Worm (Caenorhabditis elegans): ENCODE data around the gene fbxa-220.

Gene fbxa-220

ce11 chrIII:11484139-11484590, at the start of gene fbxa-220:
Gene fbxa-220 (minus strand): TSS chrIII:11484189.
- TF ChIP-seq peb-1 (tag; optimal IDR thresholded peaks at IDR 0.05), result no peak
- no peak for TF ChIP-seq sma-3 (GFP tag; optimal IDR thresholded peaks at IDR 0.05)
- no peak for TF ChIP-seq snpc-4 (tag; optimal IDR thresholded peaks at IDR 0.05)
- no peak for TF ChIP-seq nhr-11 (tag; optimal IDR thresholded peaks at IDR 0.05)
- TF ChIP-seq R02D3.7 (tag; optimal IDR thresholded peaks at IDR 0.05), result no peak

- TF ChIP-seq lsy-2 (tag; optimal IDR thresholded peaks at IDR 0.05) (peak in 1 of 2 experiments; percentile 42), lin-11 (tag; optimal IDR thresholded peaks at IDR 0.05) (no peak), unc-55 (GFP tag; optimal IDR thresholded peaks at IDR 0.05) (peak; percentile 48), C34F6.9 (tag; optimal IDR thresholded peaks at IDR 0.05) (peak; percentile 5), nhr-23 (tag; optimal IDR thresholded peaks at IDR 0.05) (no peak), unc-39 (tag; optimal IDR thresholded peaks at IDR 0.05) (no peak), nhr-6 (tag; optimal IDR thresholded peaks at IDR 0.05) (no peak), fos-1 (tag; optimal IDR thresholded peaks at IDR 0.05) (no peak), gmeb-1 (tag; optimal IDR thresholded peaks at IDR 0.05) (peak; percentile 54)
These were observed 42.4 kb upstream of the fbxa-220 start, which contains the start of gene xpb-1 for ce11 chrIII:11526396-11526795. Gene xpb-1 (plus strand): TSS chrIII:11526657.

DNA sequence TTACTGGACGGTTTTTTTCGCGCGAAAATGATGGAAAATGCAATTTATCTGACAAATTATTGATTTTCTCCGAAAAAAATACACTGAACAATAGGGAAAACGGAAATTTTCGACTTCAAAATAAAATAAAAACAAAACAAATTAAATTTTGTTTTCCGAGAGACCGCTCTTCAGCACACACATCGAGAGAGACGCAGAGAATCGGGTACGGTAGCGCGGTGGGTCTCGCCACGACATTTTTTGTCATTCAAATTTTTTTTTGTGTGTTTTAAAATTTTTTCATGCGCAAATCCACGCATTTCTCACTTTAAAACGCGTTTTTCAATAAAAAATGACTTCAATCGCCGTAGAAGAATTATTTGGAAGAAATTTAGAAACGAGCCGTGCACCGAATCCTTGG, 40.1 kb upstream of the fbxa-220 start:
- TF ChIP-seq nhr-6 (tag; optimal IDR thresholded peaks at IDR 0.05) (no peak), nhr-25 (tag; optimal IDR thresholded peaks at IDR 0.05) (no peak), nhr-12 (tag; optimal IDR thresholded peaks at IDR 0.05) (no peak), nhr-129 (tag; optimal IDR thresholded peaks at IDR 0.05) (no peak), skn-1 (tag; optimal IDR thresholded peaks at IDR 0.05) (no peak), peb-1 (tag; optimal IDR thresholded peaks at IDR 0.05) (no peak), ztf-11 (tag; optimal IDR thresholded peaks at IDR 0.05) (no peak), snpc-4 (tag; optimal IDR thresholded peaks at IDR 0.05) (no peak), sma-3 (GFP tag; optimal IDR thresholded peaks at IDR 0.05) (no peak), mbf-1 (tag; optimal IDR thresholded peaks at IDR 0.05) (no peak), alr-1 (tag; optimal IDR thresholded peaks at IDR 0.05) (no peak), ZK546.5 (tag; optimal IDR thresholded peaks at IDR 0.05) (no peak), mdl-1 (tag; optimal IDR thresholded peaks at IDR 0.05) (no peak), dmd-4 (tag; optimal IDR thresholded peaks at IDR 0.05) (no peak), lin-13 (GFP tag; optimal IDR thresholded peaks at IDR 0.05) (no peak), gmeb-1 (tag; optimal IDR thresholded peaks at IDR 0.05) (no peak), nhr-237 (tag; optimal IDR thresholded peaks at IDR 0.05) (no peak)

ce11 chrIII:11523504-11524025, 39.6 kb upstream of the fbxa-220 start, which contains the start of the genes Y66D12A.16 and such-1:
Gene Y66D12A.16 (plus strand): TSS chrIII:11523554.
Gene such-1 (minus strand): TSS chrIII:11523759.
- TF ChIP-seq mdl-1 (tag; optimal IDR thresholded peaks at IDR 0.05), result no peak
- no peak for TF ChIP-seq ceh-82 (tag; optimal IDR thresholded peaks at IDR 0.05)
- no peak for TF ChIP-seq lin-11 (tag; optimal IDR thresholded peaks at IDR 0.05)

- TF ChIP-seq nhr-129 (tag; optimal IDR thresholded peaks at IDR 0.05), result no peak
- no peak for TF ChIP-seq sem-4 (tag; optimal IDR thresholded peaks at IDR 0.05)
- TF ChIP-seq lin-39 (tag; optimal IDR thresholded peaks at IDR 0.05), result no peak
- no peak for TF ChIP-seq mbf-1 (tag; optimal IDR thresholded peaks at IDR 0.05)
- TF ChIP-seq sma-3 (GFP tag; optimal IDR thresholded peaks at IDR 0.05), result no peak
- TF ChIP-seq snpc-4 (tag; optimal IDR thresholded peaks at IDR 0.05), result no peak
- TF ChIP-seq F13H6.1 (tag; optimal IDR thresholded peaks at IDR 0.05), result no peak
- no peak for TF ChIP-seq Y55F3AM.14 (GFP tag; optimal IDR thresholded peaks at IDR 0.05)
- TF ChIP-seq ztf-11 (tag; optimal IDR thresholded peaks at IDR 0.05), result no peak
- TF ChIP-seq elt-3 (tag; optimal IDR thresholded peaks at IDR 0.05), result no peak
- no peak for TF ChIP-seq nhr-6 (tag; optimal IDR thresholded peaks at IDR 0.05)
- TF ChIP-seq mab-5 (tag; optimal IDR thresholded peaks at IDR 0.05), result no peak
- no peak for TF ChIP-seq nhr-11 (tag; optimal IDR thresholded peaks at IDR 0.05)
- TF ChIP-seq ZK546.5 (tag; optimal IDR thresholded peaks at IDR 0.05), result no peak
These were observed 26.8 kb upstream of the fbxa-220 start for ce11 chrIII:11510826-11511225.

DNA sequence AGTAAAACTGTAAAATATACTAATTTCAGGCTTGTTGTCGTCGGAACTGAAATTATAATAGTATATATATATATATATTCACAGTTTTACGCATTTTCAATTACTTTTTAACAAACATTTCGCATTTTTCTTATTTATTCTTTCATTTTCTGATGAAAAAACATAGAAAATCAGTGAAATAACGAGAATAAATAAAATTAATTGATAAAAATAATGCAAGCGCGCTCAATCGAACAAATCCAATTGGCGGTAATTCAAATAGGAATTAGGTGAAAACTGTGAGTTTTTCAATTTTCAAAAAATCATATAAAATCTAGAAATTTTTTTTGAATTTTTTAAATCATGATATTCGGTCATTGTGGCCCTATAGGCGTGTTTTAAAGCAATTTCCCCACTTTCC, 26.1 kb upstream of the fbxa-220 start:
- no peak for TF ChIP-seq snpc-4 (tag; optimal IDR thresholded peaks at IDR 0.05)
